Worm (Caenorhabditis elegans): ENCODE results near the gene C02B10.4.
A peak's percentile ranks its signal among the peaks of the same experiment; 100 is the strongest.

Gene C02B10.4

DNA sequence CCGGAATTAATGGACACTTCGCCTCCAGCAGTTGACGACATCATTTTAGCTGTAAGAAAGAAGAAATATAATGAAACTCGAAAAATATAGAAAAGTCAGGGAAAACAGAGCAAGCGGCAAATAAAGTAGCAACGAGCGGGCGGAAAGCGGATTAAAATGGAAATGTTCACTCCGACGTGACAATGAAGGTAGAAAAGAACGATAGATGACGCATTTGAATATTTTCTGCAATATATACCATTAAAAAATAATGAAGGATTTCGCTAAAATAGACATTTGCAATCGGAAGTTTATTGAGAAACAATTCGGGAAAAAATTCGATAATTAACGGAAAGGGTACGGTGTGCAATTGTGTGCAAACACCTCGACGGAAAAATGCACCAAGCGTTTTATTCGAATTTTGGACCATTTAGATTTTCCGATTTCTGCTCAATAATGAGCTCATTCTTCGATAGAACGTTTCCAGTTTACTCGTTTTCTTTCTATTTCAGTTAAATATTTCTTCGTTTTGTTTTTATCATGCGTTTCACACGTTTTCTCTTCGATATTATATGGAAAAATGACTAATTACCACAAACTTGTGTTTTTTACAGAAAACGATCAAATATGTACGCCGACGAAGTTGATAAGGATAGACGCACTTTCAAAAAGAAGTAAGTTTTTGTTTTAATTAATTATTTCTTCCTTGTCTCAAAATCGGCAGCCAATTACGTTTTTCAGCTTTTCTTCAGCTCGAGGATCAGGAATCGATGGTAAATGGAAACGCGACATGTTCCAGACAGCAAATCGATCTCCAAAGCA, at the start of gene C02B10.4, which contains the start of gene snpn-1:
Gene C02B10.4, plus strand, starts transcription at position 594 of the 801 bp plus-strand sequence.
Gene snpn-1, minus strand, starts transcription at position 51 of the 801 bp plus-strand sequence.
- TF ChIP-seq ceh-39 (tag; optimal IDR thresholded peaks at IDR 0.05) (peak; percentile 59), flh-1 (GFP tag; optimal IDR thresholded peaks at IDR 0.05) (no peak), ceh-43 (GFP tag; optimal IDR thresholded peaks at IDR 0.05) (peak; percentile 52), ces-1 (GFP tag; optimal IDR thresholded peaks at IDR 0.05) (peak; percentile 92), lsy-2 (tag; optimal IDR thresholded peaks at IDR 0.05) (peak; percentile 97), M03D4.4 (tag; optimal IDR thresholded peaks at IDR 0.05) (no peak), ztf-11 (tag; optimal IDR thresholded peaks at IDR 0.05) (peak; percentile 27), pha-4 (tag; optimal IDR thresholded peaks at IDR 0.05) (peak; percentile 1)

DNA sequence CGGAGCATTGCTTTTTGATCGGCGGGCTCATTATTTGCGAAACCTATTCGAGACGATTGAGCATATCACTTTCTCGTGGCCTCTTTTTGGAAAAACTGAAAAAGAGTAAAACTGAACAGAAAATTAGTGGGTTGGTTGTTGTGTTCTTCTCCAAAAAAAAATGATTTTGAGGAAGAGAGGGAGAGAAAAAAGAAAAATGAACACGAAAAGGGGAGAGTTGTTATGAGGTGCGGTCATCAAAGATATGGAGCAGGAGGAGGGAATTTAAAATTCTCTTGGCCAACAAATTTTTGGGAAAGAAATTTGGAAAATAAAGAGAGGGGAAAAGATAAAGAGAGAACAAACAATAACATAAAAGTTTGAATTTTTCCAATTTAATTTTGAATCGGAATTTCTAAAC, 46.0 kb upstream of the C02B10.4 start, which contains the start of gene hot-9:
Gene hot-9, minus strand, starts transcription at position 101 of the 400 bp plus-strand sequence.
- TF ChIP-seq ceh-83 (GFP tag; optimal IDR thresholded peaks at IDR 0.05) (no peak), ceh-39 (tag; optimal IDR thresholded peaks at IDR 0.05) (no peak), nhr-76 (tag; optimal IDR thresholded peaks at IDR 0.05) (no peak), tbx-8 (GFP tag; optimal IDR thresholded peaks at IDR 0.05) (no peak), sem-2 (GFP tag; optimal IDR thresholded peaks at IDR 0.05) (no peak), nhr-237 (tag; optimal IDR thresholded peaks at IDR 0.05) (no peak), ceh-43 (GFP tag; optimal IDR thresholded peaks at IDR 0.05) (no peak), mab-5 (tag; optimal IDR thresholded peaks at IDR 0.05) (no peak), pha-4 (tag; optimal IDR thresholded peaks at IDR 0.05) (no peak), nhr-2 (tag; optimal IDR thresholded peaks at IDR 0.05) (no peak), mep-1 (tag; optimal IDR thresholded peaks at IDR 0.05) (no peak), lsy-2 (tag; optimal IDR thresholded peaks at IDR 0.05) (no peak), sptf-1 (tag; optimal IDR thresholded peaks at IDR 0.05) (no peak), M03D4.4 (tag; optimal IDR thresholded peaks at IDR 0.05) (no peak)

ce11 chrIV:5054297-5054696, 37.1 kb upstream of the C02B10.4 start:
- TF ChIP-seq nhr-12 (tag; optimal IDR thresholded peaks at IDR 0.05) (no peak), sem-2 (GFP tag; optimal IDR thresholded peaks at IDR 0.05) (no peak), tbx-8 (GFP tag; optimal IDR thresholded peaks at IDR 0.05) (no peak), pha-4 (tag; optimal IDR thresholded peaks at IDR 0.05) (no peak), ceh-43 (GFP tag; optimal IDR thresholded peaks at IDR 0.05) (no peak), mep-1 (tag; optimal IDR thresholded peaks at IDR 0.05) (no peak), snpc-4 (tag; optimal IDR thresholded peaks at IDR 0.05) (no peak), M03D4.4 (tag; optimal IDR thresholded peaks at IDR 0.05) (no peak), nhr-2 (tag; optimal IDR thresholded peaks at IDR 0.05) (no peak), nhr-76 (tag; optimal IDR thresholded peaks at IDR 0.05) (no peak), unc-120 (tag; optimal IDR thresholded peaks at IDR 0.05; ENCODE audit: poor library complexity, severe bottlenecking) (no peak), sptf-1 (tag; optimal IDR thresholded peaks at IDR 0.05) (no peak), mls-2 (tag; optimal IDR thresholded peaks at IDR 0.05) (no peak), lsy-2 (tag; optimal IDR thresholded peaks at IDR 0.05) (no peak), elt-1 (tag; optimal IDR thresholded peaks at IDR 0.05; ENCODE audit: borderline replicate concordance, insufficient read depth) (no peak), flh-1 (GFP tag; optimal IDR thresholded peaks at IDR 0.05) (no peak), ham-2 (GFP tag; optimal IDR thresholded peaks at IDR 0.05) (no peak), lin-13 (tag; optimal IDR thresholded peaks at IDR 0.05) (no peak)

- TF ChIP-seq snpc-4 (tag; optimal IDR thresholded peaks at IDR 0.05): no peak
- peak; percentile 97 for TF ChIP-seq zip-8 (tag; optimal IDR thresholded peaks at IDR 0.05)
These were observed 35.3 kb upstream of the C02B10.4 start, which contains the start of gene msp-55 for ce11 chrIV:5055964-5056588. msp-55 (minus strand) TSS chrIV:5056014.

ce11 chrIV:5060984-5061383, 30.4 kb upstream of the C02B10.4 start, which contains the start of gene C09B9.7:
C09B9.7 (minus strand) TSS chrIV:5061084.
- TF ChIP-seq ceh-83 (GFP tag; optimal IDR thresholded peaks at IDR 0.05) (no peak), bed-3 (GFP tag; optimal IDR thresholded peaks at IDR 0.05) (no peak), unc-62 (GFP tag; optimal IDR thresholded peaks at IDR 0.05) (no peak), mls-2 (tag; optimal IDR thresholded peaks at IDR 0.05) (no peak), ceh-39 (tag; optimal IDR thresholded peaks at IDR 0.05) (no peak), unc-39 (tag; optimal IDR thresholded peaks at IDR 0.05) (no peak), nhr-76 (tag; optimal IDR thresholded peaks at IDR 0.05) (no peak), mep-1 (tag; optimal IDR thresholded peaks at IDR 0.05) (no peak), unc-120 (tag; optimal IDR thresholded peaks at IDR 0.05; ENCODE audit: poor library complexity, severe bottlenecking) (no peak), lsy-2 (tag; optimal IDR thresholded peaks at IDR 0.05) (no peak), cnd-1 (tag; optimal IDR thresholded peaks at IDR 0.05) (no peak), hlh-1 (tag; optimal IDR thresholded peaks at IDR 0.05) (no peak)

All from whole organism, mixed stage, embryonic.